Fruit fly (Drosophila melanogaster) whole organism, embryonic: ENCODE data around the gene CCAP.

ENCODE experiments used
- B-H1 ChIP-seq: fragments of 200-800 bp; sonication (Bioruptor generic); IDR thresholded peaks from 3 replicates; pipeline ENCODE4 v1.3.6; 2022; ENCODE audit warnings: missing biosample characterization, missing genetic modification characterization
- Blimp-1 ChIP-seq: fragments of 200-800 bp; sonication (Bioruptor generic); optimal IDR thresholded peaks from 3 replicates; lab custom pipeline; 2018; ENCODE audit warnings: missing biosample characterization, missing genetic modification characterization, mild to moderate bottlenecking, moderate library complexity, missing genetic modification reagents
- CG10209 ChIP-seq: fragments of 200-800 bp; sonication (Bioruptor generic); optimal IDR thresholded peaks from 3 replicates; lab custom pipeline; 2017; ENCODE audit warnings: missing biosample characterization, mild to moderate bottlenecking, missing genetic modification characterization, missing genetic modification reagents
- CG10267 ChIP-seq: fragments of 200-800 bp; sonication (Bioruptor generic); optimal IDR thresholded peaks from 2 replicates; lab custom pipeline; 2018; ENCODE audit warnings: missing biosample characterization, mild to moderate bottlenecking, missing genetic modification characterization, moderate library complexity
- CG11504 ChIP-seq: fragments of 200-800 bp; sonication (Bioruptor generic); optimal IDR thresholded peaks from 3 replicates; lab custom pipeline; 2019; ENCODE audit warnings: missing biosample characterization, mild to moderate bottlenecking, missing genetic modification characterization, moderate library complexity
- CG1233 ChIP-seq: fragments of 200-800 bp; sonication (Bioruptor generic); optimal IDR thresholded peaks from 4 replicates; lab custom pipeline; 2018; ENCODE audit warnings: missing biosample characterization, mild to moderate bottlenecking, missing genetic modification characterization
- CG14710 ChIP-seq: fragments of 200-800 bp; sonication (Bioruptor generic); optimal IDR thresholded peaks from 3 replicates; lab custom pipeline; 2019; ENCODE audit warnings: missing biosample characterization, mild to moderate bottlenecking, missing genetic modification characterization, moderate library complexity
- CG15696 ChIP-seq: fragments of 200-800 bp; sonication (Bioruptor generic); optimal IDR thresholded peaks from 2 replicates; lab custom pipeline; 2019; ENCODE audit warnings: missing biosample characterization, mild to moderate bottlenecking, missing genetic modification characterization, moderate library complexity
- CG1603 ChIP-seq: fragments of 200-800 bp; sonication (Bioruptor generic); optimal IDR thresholded peaks from 2 replicates; lab custom pipeline; 2019; ENCODE audit warnings: missing biosample characterization, mild to moderate bottlenecking, missing genetic modification characterization, moderate library complexity
- CG17829 ChIP-seq: fragments of 200-800 bp; optimal IDR thresholded peaks from 2 replicates; lab custom pipeline; 2019; ENCODE audit warnings: missing biosample characterization, mild to moderate bottlenecking, missing genetic modification characterization, moderate library complexity
- CG30403 ChIP-seq: fragments of 200-800 bp; sonication (Bioruptor generic); optimal IDR thresholded peaks from 3 replicates; lab custom pipeline; 2016; ENCODE audit warnings: missing biosample characterization, missing genetic modification characterization
- CG43689 ChIP-seq: fragments of 200-800 bp; sonication (Bioruptor generic); IDR thresholded peaks from 2 replicates; pipeline ENCODE4 v1.3.6; 2022; ENCODE audit warnings: missing biosample characterization, missing genetic modification characterization
- CG4424 ChIP-seq: fragments of 200-800 bp; sonication (Bioruptor generic); optimal IDR thresholded peaks from 3 replicates; lab custom pipeline; 2016; ENCODE audit warnings: missing biosample characterization, missing genetic modification characterization
- CG5180 ChIP-seq: fragments of 200-800 bp; sonication (Bioruptor generic); optimal IDR thresholded peaks from 3 replicates; lab custom pipeline; 2017; ENCODE audit warnings: missing biosample characterization, missing genetic modification characterization, mild to moderate bottlenecking, moderate library complexity, missing genetic modification reagents
- CG6813 ChIP-seq: fragments of 200-800 bp; sonication (Bioruptor generic); optimal IDR thresholded peaks from 2 replicates; lab custom pipeline; 2017; ENCODE audit warnings: missing biosample characterization, missing genetic modification characterization, mild to moderate bottlenecking, moderate library complexity, missing genetic modification reagents
- CG7556 ChIP-seq: fragments of 200-800 bp; sonication (Bioruptor generic); optimal IDR thresholded peaks from 2 replicates; lab custom pipeline; 2017; ENCODE audit warnings: missing biosample characterization, mild to moderate bottlenecking, missing genetic modification characterization
- CG7839 ChIP-seq: fragments of 200-800 bp; sonication (Bioruptor generic); optimal IDR thresholded peaks from 3 replicates; lab custom pipeline; 2018; ENCODE audit warnings: missing biosample characterization, mild to moderate bottlenecking, missing genetic modification characterization, moderate library complexity
- CG9817 ChIP-seq: fragments of 200-800 bp; sonication (Bioruptor generic); optimal IDR thresholded peaks from 2 replicates; lab custom pipeline; 2018; ENCODE audit warnings: missing biosample characterization, mild to moderate bottlenecking, missing genetic modification characterization, moderate library complexity
- Dek ChIP-seq: fragments of 200-800 bp; sonication (Bioruptor generic); optimal IDR thresholded peaks from 3 replicates; lab custom pipeline; 2019; ENCODE audit warnings: missing biosample characterization, mild to moderate bottlenecking, missing genetic modification characterization, moderate library complexity
- Fer1 ChIP-seq: fragments of 200-800 bp; sonication (Bioruptor generic); optimal IDR thresholded peaks from 2 replicates; lab custom pipeline; 2017; ENCODE audit warnings: missing biosample characterization, mild to moderate bottlenecking, missing genetic modification characterization
- Hmr ChIP-seq: fragments of 200-800 bp; sonication (Bioruptor generic); optimal IDR thresholded peaks from 3 replicates; lab custom pipeline; 2017; ENCODE audit warnings: mild to moderate bottlenecking, missing biosample characterization, missing genetic modification reagents, missing genetic modification characterization
- Rfx ChIP-seq: fragments of 200-800 bp; sonication (Bioruptor generic); IDR thresholded peaks from 2 replicates; pipeline ENCODE4 v1.3.6; 2022; ENCODE audit warnings: missing biosample characterization, missing genetic modification characterization
- ab ChIP-seq: fragments of 200-800 bp; sonication (Bioruptor generic); optimal IDR thresholded peaks from 2 replicates; lab custom pipeline; 2016; ENCODE audit warnings: missing biosample characterization, missing genetic modification characterization
- bab2 ChIP-seq: fragments of 200-800 bp; sonication (Bioruptor generic); optimal IDR thresholded peaks from 2 replicates; lab custom pipeline; 2016; ENCODE audit warnings: missing biosample characterization, missing genetic modification characterization
- bcd ChIP-seq: fragments of 200-800 bp; sonication (Bioruptor generic); optimal IDR thresholded peaks from 2 replicates; lab custom pipeline; 2017; ENCODE audit warnings: missing biosample characterization, mild to moderate bottlenecking, missing genetic modification characterization
- bsh ChIP-seq, 2 experiments: fragments of 200-800 bp; sonication (Bioruptor generic); optimal IDR thresholded peaks; 2 replicates each; lab custom pipeline; 2017 to 2018; ENCODE audit warnings: mild to moderate bottlenecking in 2 of 2, missing biosample characterization in 2 of 2, missing genetic modification characterization in 2 of 2, moderate library complexity in 1 of 2
- ci ChIP-seq: fragments of 200-800 bp; sonication (Bioruptor generic); IDR thresholded peaks from 3 replicates; pipeline ENCODE4 v1.3.6; 2022; ENCODE audit warnings: missing biosample characterization, missing genetic modification characterization
- dmrt99B ChIP-seq: fragments of 200-800 bp; sonication (Bioruptor generic); optimal IDR thresholded peaks from 2 replicates; lab custom pipeline; 2018; ENCODE audit warnings: missing biosample characterization, mild to moderate bottlenecking, missing genetic modification characterization, moderate library complexity
- grau ChIP-seq: fragments of 200-800 bp; optimal IDR thresholded peaks from 3 replicates; lab custom pipeline; 2019; ENCODE audit warnings: missing biosample characterization, mild to moderate bottlenecking, missing genetic modification characterization, moderate library complexity
- ind ChIP-seq: fragments of 200-800 bp; sonication (Bioruptor generic); optimal IDR thresholded peaks from 3 replicates; lab custom pipeline; 2016; ENCODE audit warnings: missing biosample characterization, missing genetic modification characterization
- jumu ChIP-seq: fragments of 200-800 bp; sonication (Bioruptor generic); optimal IDR thresholded peaks from 3 replicates; lab custom pipeline; 2016; ENCODE audit warnings: missing biosample characterization, missing genetic modification characterization
- lab ChIP-seq: fragments of 200-800 bp; sonication (Bioruptor generic); optimal IDR thresholded peaks from 3 replicates; lab custom pipeline; 2017; ENCODE audit warnings: missing biosample characterization, missing genetic modification characterization, mild to moderate bottlenecking, moderate library complexity, missing genetic modification reagents
- nerfin-1 ChIP-seq: fragments of 200-800 bp; sonication (Bioruptor generic); optimal IDR thresholded peaks from 3 replicates; lab custom pipeline; 2019; ENCODE audit warnings: missing biosample characterization, mild to moderate bottlenecking, missing genetic modification characterization, moderate library complexity
- nmo ChIP-seq: fragments of 200-800 bp; sonication (Bioruptor generic); optimal IDR thresholded peaks from 2 replicates; lab custom pipeline; 2018; ENCODE audit warnings: missing biosample characterization, mild to moderate bottlenecking, missing genetic modification characterization, moderate library complexity
- pum ChIP-seq: fragments of 200-800 bp; sonication (Bioruptor generic); optimal IDR thresholded peaks from 2 replicates; lab custom pipeline; 2016; ENCODE audit warnings: missing biosample characterization, missing genetic modification characterization
- sens ChIP-seq: fragments of 200-800 bp; sonication (Bioruptor generic); peaks from one replicate; lab custom pipeline; 2016; ENCODE audit warnings: missing biosample characterization, missing genetic modification characterization
- seq ChIP-seq: fragments of 200-800 bp; sonication (Bioruptor generic); IDR thresholded peaks from 2 replicates; pipeline ENCODE4 v1.3.6; 2022; ENCODE audit warnings: missing biosample characterization, missing genetic modification characterization
- sima ChIP-seq: fragments of 200-800 bp; sonication (Bioruptor generic); optimal IDR thresholded peaks from 2 replicates; lab custom pipeline; 2016; ENCODE audit warnings: missing biosample characterization, missing genetic modification characterization
- slbo ChIP-seq: fragments of 200-800 bp; sonication (Bioruptor generic); IDR thresholded peaks from 2 replicates; pipeline ENCODE4 v1.3.6; 2022; ENCODE audit warnings: missing biosample characterization, missing genetic modification characterization
- tap ChIP-seq: fragments of 200-800 bp; optimal IDR thresholded peaks from 3 replicates; lab custom pipeline; 2019; ENCODE audit warnings: missing biosample characterization, mild to moderate bottlenecking, missing genetic modification characterization, moderate library complexity
- trem ChIP-seq: fragments of 200-800 bp; optimal IDR thresholded peaks from 3 replicates; lab custom pipeline; 2019; ENCODE audit warnings: missing biosample characterization, mild to moderate bottlenecking, missing genetic modification characterization, moderate library complexity
- unpg ChIP-seq: fragments of 200-800 bp; sonication (Bioruptor generic); optimal IDR thresholded peaks from 3 replicates; lab custom pipeline; 2018; ENCODE audit warnings: missing biosample characterization, mild to moderate bottlenecking, missing genetic modification characterization, moderate library complexity
- vnd ChIP-seq: fragments of 200-800 bp; sonication (Bioruptor generic); IDR thresholded peaks from 3 replicates; pipeline ENCODE4 v1.3.6; 2022; ENCODE audit warnings: missing biosample characterization, missing genetic modification characterization; ENCODE audit not compliant: partially characterized antibody
- zen ChIP-seq: fragments of 200-800 bp; sonication (Bioruptor generic); optimal IDR thresholded peaks from 3 replicates; lab custom pipeline; 2018; ENCODE audit warnings: missing biosample characterization, mild to moderate bottlenecking, missing genetic modification characterization, moderate library complexity

Gene CCAP

DNA sequence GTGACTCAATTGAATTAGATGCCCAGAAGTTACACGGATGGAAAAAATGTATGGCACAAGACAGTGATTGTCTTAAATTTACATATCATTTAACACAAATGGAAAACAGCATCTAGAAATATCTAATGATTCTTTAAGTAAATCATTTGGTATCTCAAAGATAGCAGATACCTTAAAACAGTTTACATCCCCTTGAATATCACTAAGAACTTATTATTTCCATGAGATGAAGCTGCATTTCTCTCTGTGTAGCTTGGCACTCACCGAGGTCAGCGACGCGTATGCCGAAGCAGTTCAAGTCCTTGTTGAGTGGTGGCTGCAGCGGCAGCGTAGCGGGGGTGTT is 17.7 kb upstream of the CCAP start (continued):
- TF ChIP-seq CG10267 (tag; lab: Kevin White, UChicago), result peak; percentile 51
- TF ChIP-seq grau (tag; lab: Kevin White, UChicago), result peak; percentile 33
- TF ChIP-seq CG4424 (GFP tag; lab: Kevin White, UChicago), result peak; percentile 19
- peak; percentile 27 for TF ChIP-seq Fer1
- peak; percentile 86 for TF ChIP-seq sens
- TF ChIP-seq CG17829 (tag; lab: Kevin White, UChicago), result peak; percentile 47
- peak; percentile 14 for TF ChIP-seq CG5180 (GFP tag; lab: Kevin White, UChicago)
- TF ChIP-seq CG9817 (tag; lab: Kevin White, UChicago), result peak; percentile 23
- no peak for TF ChIP-seq Hmr (GFP tag; lab: Kevin White, UChicago)
- peak; percentile 60 for TF ChIP-seq Blimp-1
- peak; percentile 61 for TF ChIP-seq nmo (GFP tag; lab: Kevin White, UChicago)
- TF ChIP-seq ab (GFP tag; lab: Kevin White, UChicago), result no peak
- TF ChIP-seq vnd, result no peak
- TF ChIP-seq ci (GFP tag; lab: Robert Waterston, UW), result peak; percentile 40; the same call in 1 of the 3 replicates
- peak; percentile 16 for TF ChIP-seq zen (tag; lab: Kevin White, UChicago)
- TF ChIP-seq unpg (GFP tag; lab: Kevin White, UChicago), result peak; percentile 47
- no peak for TF ChIP-seq Dek (tag; lab: Kevin White, UChicago)
- TF ChIP-seq CG15696 (tag; lab: Kevin White, UChicago), result peak; percentile 46
- peak; percentile 35 for TF ChIP-seq bab2 (GFP tag; lab: Kevin White, UChicago)
- TF ChIP-seq bsh (GFP tag; optimal IDR thresholded peaks at IDR 0.05; lab: Kevin White, UChicago), result peak in 1 of 2 experiments; percentile 48
- no peak for TF ChIP-seq sima (GFP tag; lab: Kevin White, UChicago)
- TF ChIP-seq CG1603 (tag; lab: Kevin White, UChicago), result peak; percentile 47
- peak; percentile 57 for TF ChIP-seq seq (GFP tag; lab: Robert Waterston, UW)
- TF ChIP-seq lab (GFP tag; lab: Kevin White, UChicago), result peak; percentile 36
- peak; percentile 64 for TF ChIP-seq CG11504
- TF ChIP-seq CG7839 (tag; lab: Kevin White, UChicago), result peak; percentile 55
- 0 out of 3 replicates have a peak, but pooled peaks have one; percentile 25 for TF ChIP-seq B-H1 (GFP tag; lab: Robert Waterston, UW)
- 0 out of 2 replicates have a peak, but pooled peaks have one; percentile 18 for TF ChIP-seq slbo
- TF ChIP-seq bcd (GFP tag; lab: Kevin White, UChicago), result peak; percentile 7
- peak; percentile 12 for TF ChIP-seq CG6813 (GFP tag; lab: Kevin White, UChicago)
- peak; percentile 1 for TF ChIP-seq CG30403 (GFP tag; lab: Kevin White, UChicago)
- peak; percentile 65 for TF ChIP-seq dmrt99B (tag; lab: Kevin White, UChicago)
- peak; percentile 22 for TF ChIP-seq jumu (GFP tag; lab: Kevin White, UChicago)
- no peak for TF ChIP-seq CG10209 (GFP tag; lab: Kevin White, UChicago)
- no peak for TF ChIP-seq CG43689 (GFP tag; lab: Robert Waterston, UW)
- peak; percentile 46 for TF ChIP-seq CG7556 (GFP tag; lab: Kevin White, UChicago)
- TF ChIP-seq tap (tag; lab: Kevin White, UChicago), result peak; percentile 8
- TF ChIP-seq pum (GFP tag; lab: Kevin White, UChicago), result peak; percentile 21
- no peak for TF ChIP-seq Rfx
- TF ChIP-seq CG1233, result peak; percentile 3
- peak; percentile 25 for TF ChIP-seq ind
- peak; percentile 55 for TF ChIP-seq CG14710 (tag; lab: Kevin White, UChicago)
- TF ChIP-seq trem, result peak; percentile 37
- peak; percentile 71 for TF ChIP-seq nerfin-1 (tag; lab: Kevin White, UChicago)
